Fruit fly (Drosophila melanogaster) whole organism, prepupa: ENCODE measurements around the gene Spc105R.

ENCODE experiments used
- CG15336 ChIP-seq: fragments of 200-800 bp; sonication (Bioruptor generic); IDR thresholded peaks from 2 replicates; pipeline ENCODE4 v1.3.6; 2022; ENCODE audit warnings: missing biosample characterization, missing genetic modification characterization
- CG34406 ChIP-seq: fragments of 200-800 bp; sonication (Bioruptor generic); optimal IDR thresholded peaks from 3 replicates; lab custom pipeline; 2016; ENCODE audit warnings: missing biosample characterization, missing genetic modification characterization
- CG6276 ChIP-seq: fragments of 200-800 bp; sonication (Bioruptor generic); optimal IDR thresholded peaks from 2 replicates; lab custom pipeline; 2017; ENCODE audit warnings: missing biosample characterization, mild to moderate bottlenecking, missing genetic modification characterization
- CG9139 ChIP-seq: fragments of 200-800 bp; sonication (Bioruptor generic); optimal IDR thresholded peaks from 3 replicates; lab custom pipeline; 2017; ENCODE audit warnings: missing biosample characterization, mild to moderate bottlenecking, missing genetic modification characterization
- dac ChIP-seq: fragments of 200-800 bp; sonication (Bioruptor generic); optimal IDR thresholded peaks from 2 replicates; lab custom pipeline; 2017; ENCODE audit warnings: missing biosample characterization, mild to moderate bottlenecking, missing genetic modification characterization
- esn ChIP-seq: fragments of 200-800 bp; sonication (Bioruptor generic); optimal IDR thresholded peaks from 2 replicates; lab custom pipeline; 2016; ENCODE audit warnings: missing biosample characterization, mild to moderate bottlenecking, missing genetic modification characterization, moderate library complexity
- net ChIP-seq: fragments of 200-800 bp; sonication (Bioruptor generic); optimal IDR thresholded peaks from 3 replicates; lab custom pipeline; 2016; ENCODE audit warnings: missing biosample characterization, missing genetic modification characterization
- svp ChIP-seq: fragments of 200-800 bp; sonication (Bioruptor generic); peaks from one replicate; lab custom pipeline; 2016; ENCODE audit warnings: missing biosample characterization, missing genetic modification characterization

dm6 chr3L:20777496-20777895 lies 22.7 kb upstream of the Spc105R start:
- TF ChIP-seq CG15336, result no peak
- no peak for TF ChIP-seq dac (GFP tag; lab: Kevin White, UChicago)
- no peak for TF ChIP-seq esn (GFP tag; lab: Kevin White, UChicago)
- TF ChIP-seq net (GFP tag; lab: Kevin White, UChicago), result no peak
- TF ChIP-seq svp (GFP tag; lab: Kevin White, UChicago), result no peak
- TF ChIP-seq CG34406, result no peak
- TF ChIP-seq CG6276, result no peak
- TF ChIP-seq CG9139 (GFP tag; lab: Kevin White, UChicago), result no peak
